Fruit fly (Drosophila melanogaster) whole organism, embryonic: Measurements from ENCODE around the gene CG9837.

Source experiments
- Abd-B ChIP-seq: fragments of 200-800 bp; sonication (Bioruptor generic); optimal IDR thresholded peaks from 2 replicates; lab custom pipeline; 2018; ENCODE audit warnings: missing biosample characterization, mild to moderate bottlenecking, missing genetic modification characterization, moderate library complexity
- CG10979 ChIP-seq: fragments of 200-800 bp; sonication (Bioruptor generic); optimal IDR thresholded peaks from 2 replicates; lab custom pipeline; 2018; ENCODE audit warnings: missing biosample characterization, mild to moderate bottlenecking, missing genetic modification characterization, moderate library complexity
- CG11093 ChIP-seq: fragments of 200-800 bp; sonication (Bioruptor generic); IDR thresholded peaks from 3 replicates; pipeline ENCODE4 v1.3.6; 2022; ENCODE audit warnings: missing biosample characterization, missing genetic modification characterization
- CG11398 ChIP-seq: fragments of 200-800 bp; sonication (Bioruptor generic); optimal IDR thresholded peaks from 2 replicates; lab custom pipeline; 2016; ENCODE audit warnings: missing biosample characterization, missing genetic modification characterization
- CG12071 ChIP-seq: fragments of 200-800 bp; sonication (Bioruptor generic); optimal IDR thresholded peaks from 3 replicates; lab custom pipeline; 2018; ENCODE audit warnings: missing biosample characterization, mild to moderate bottlenecking, missing genetic modification characterization
- CG12104 ChIP-seq: fragments of 200-800 bp; sonication (Bioruptor generic); optimal IDR thresholded peaks from 3 replicates; lab custom pipeline; 2016; ENCODE audit warnings: missing biosample characterization, missing genetic modification characterization
- CG12391 ChIP-seq: fragments of 200-800 bp; sonication (Bioruptor generic); optimal IDR thresholded peaks from 3 replicates; lab custom pipeline; 2018; ENCODE audit warnings: missing biosample characterization, mild to moderate bottlenecking, missing genetic modification characterization, moderate library complexity
- CG13287 ChIP-seq: fragments of 200-800 bp; sonication (Bioruptor generic); IDR thresholded peaks from 2 replicates; pipeline ENCODE4 v1.3.6; 2022; ENCODE audit warnings: missing biosample characterization, missing genetic modification characterization; ENCODE audit not compliant: partially characterized antibody
- CG13775 ChIP-seq: fragments of 200-800 bp; sonication (Bioruptor generic); optimal IDR thresholded peaks from 3 replicates; lab custom pipeline; 2017; ENCODE audit warnings: missing biosample characterization, mild to moderate bottlenecking, missing genetic modification characterization
- CG15011 ChIP-seq: fragments of 200-800 bp; sonication (Bioruptor generic); optimal IDR thresholded peaks from 3 replicates; lab custom pipeline; 2018; ENCODE audit warnings: missing biosample characterization, mild to moderate bottlenecking, missing genetic modification characterization
- CG15601 ChIP-seq: fragments of 200-800 bp; sonication (Bioruptor generic); optimal IDR thresholded peaks from 3 replicates; lab custom pipeline; 2019; ENCODE audit warnings: missing biosample characterization, mild to moderate bottlenecking, missing genetic modification characterization, moderate library complexity
- CG16779 ChIP-seq: fragments of 200-800 bp; sonication (Bioruptor generic); IDR thresholded peaks from 2 replicates; pipeline ENCODE4 v1.3.6; 2022; ENCODE audit warnings: missing biosample characterization, missing genetic modification characterization
- CG17802 ChIP-seq: fragments of 200-800 bp; sonication (Bioruptor generic); optimal IDR thresholded peaks from 2 replicates; lab custom pipeline; 2018; ENCODE audit warnings: missing biosample characterization, mild to moderate bottlenecking, missing genetic modification characterization, moderate library complexity
- CG2678 ChIP-seq: fragments of 200-800 bp; sonication (Bioruptor generic); optimal IDR thresholded peaks from 3 replicates; lab custom pipeline; 2019; ENCODE audit warnings: missing biosample characterization, mild to moderate bottlenecking, missing genetic modification characterization, moderate library complexity
- CG3407 ChIP-seq: fragments of 200-800 bp; sonication (Bioruptor generic); optimal IDR thresholded peaks from 2 replicates; lab custom pipeline; 2018; ENCODE audit warnings: missing biosample characterization, mild to moderate bottlenecking, missing genetic modification characterization
- CG3995 ChIP-seq: fragments of 200-800 bp; sonication (Bioruptor generic); optimal IDR thresholded peaks from 3 replicates; lab custom pipeline; 2016; ENCODE audit warnings: missing biosample characterization, missing genetic modification characterization
- CG42726 ChIP-seq: fragments of 200-800 bp; sonication (Bioruptor generic); IDR thresholded peaks from 2 replicates; pipeline ENCODE4 v1.3.6; 2022; ENCODE audit warnings: missing biosample characterization, missing genetic modification characterization; ENCODE audit not compliant: partially characterized antibody
- CG7556 ChIP-seq: fragments of 200-800 bp; sonication (Bioruptor generic); optimal IDR thresholded peaks from 2 replicates; lab custom pipeline; 2017; ENCODE audit warnings: missing biosample characterization, mild to moderate bottlenecking, missing genetic modification characterization
- CG7786 ChIP-seq: fragments of 200-800 bp; sonication (Bioruptor generic); optimal IDR thresholded peaks from 2 replicates; lab custom pipeline; 2016; ENCODE audit warnings: missing biosample characterization, missing genetic modification characterization
- CG7839 ChIP-seq: fragments of 200-800 bp; sonication (Bioruptor generic); optimal IDR thresholded peaks from 3 replicates; lab custom pipeline; 2018; ENCODE audit warnings: missing biosample characterization, mild to moderate bottlenecking, missing genetic modification characterization, moderate library complexity
- CG7928 ChIP-seq: fragments of 200-800 bp; sonication (Bioruptor generic); optimal IDR thresholded peaks from 2 replicates; lab custom pipeline; 2017; ENCODE audit warnings: missing biosample characterization, mild to moderate bottlenecking, missing genetic modification characterization
- Ets65A ChIP-seq: fragments of 200-800 bp; sonication (Bioruptor generic); peaks from one replicate; lab custom pipeline; 2016; ENCODE audit warnings: missing biosample characterization, missing genetic modification characterization
- HLH54F ChIP-seq: fragments of 200-800 bp; sonication (Bioruptor generic); optimal IDR thresholded peaks from 3 replicates; lab custom pipeline; 2016; ENCODE audit warnings: missing biosample characterization, missing genetic modification characterization
- Mrtf ChIP-seq: fragments of 200-800 bp; sonication (Bioruptor generic); IDR thresholded peaks from 3 replicates; pipeline ENCODE4 v1.3.6; 2022; ENCODE audit warnings: missing biosample characterization, missing genetic modification characterization
- Pdp1 ChIP-seq, 2 experiments: fragments of 200-800 bp; sonication (Bioruptor generic); optimal IDR thresholded peaks; 3 replicates each; lab custom pipeline; 2016; ENCODE audit warnings: missing biosample characterization in 2 of 2, missing genetic modification characterization in 2 of 2, mild to moderate bottlenecking in 1 of 2, moderate library complexity in 1 of 2
- Xrp1 ChIP-seq: fragments of 200-800 bp; sonication (Bioruptor generic); IDR thresholded peaks from 2 replicates; pipeline ENCODE4 v1.3.6; 2022; ENCODE audit warnings: missing biosample characterization, missing genetic modification characterization
- ac ChIP-seq: fragments of 200-800 bp; sonication (Bioruptor generic); optimal IDR thresholded peaks from 3 replicates; lab custom pipeline; 2017; ENCODE audit warnings: missing biosample characterization, mild to moderate bottlenecking, missing genetic modification characterization
- ase ChIP-seq: fragments of 200-800 bp; sonication (Bioruptor generic); IDR thresholded peaks from 3 replicates; pipeline ENCODE4 v1.3.6; 2022; ENCODE audit warnings: missing biosample characterization, missing genetic modification characterization
- bbx ChIP-seq: fragments of 200-800 bp; sonication (Bioruptor generic); IDR thresholded peaks from 2 replicates; pipeline ENCODE4 v1.3.6; 2022; ENCODE audit warnings: missing biosample characterization, missing genetic modification characterization; ENCODE audit not compliant: partially characterized antibody
- ci ChIP-seq: fragments of 200-800 bp; sonication (Bioruptor generic); IDR thresholded peaks from 3 replicates; pipeline ENCODE4 v1.3.6; 2022; ENCODE audit warnings: missing biosample characterization, missing genetic modification characterization
- crp ChIP-seq, 2 experiments: fragments of 200-800 bp; sonication (Bioruptor generic); optimal IDR thresholded peaks; 2 replicates in 1 of 2; 3 replicates in 1 of 2; lab custom pipeline; 2017; ENCODE audit warnings: missing biosample characterization in 2 of 2, missing genetic modification characterization in 2 of 2, mild to moderate bottlenecking in 1 of 2, moderate library complexity in 1 of 2
- gfzf ChIP-seq: fragments of 200-800 bp; sonication (Bioruptor generic); optimal IDR thresholded peaks from 2 replicates; lab custom pipeline; 2016; ENCODE audit warnings: missing biosample characterization, mild to moderate bottlenecking, missing genetic modification characterization, moderate library complexity
- gsb-n ChIP-seq: fragments of 200-800 bp; sonication (Bioruptor generic); optimal IDR thresholded peaks from 3 replicates; lab custom pipeline; 2018; ENCODE audit warnings: missing biosample characterization, mild to moderate bottlenecking, missing genetic modification characterization
- hb ChIP-seq: fragments of 200-800 bp; sonication (Bioruptor generic); IDR thresholded peaks from 3 replicates; pipeline ENCODE4 v1.3.6; 2022; ENCODE audit warnings: missing biosample characterization, missing genetic modification characterization; ENCODE audit not compliant: partially characterized antibody
- jigr1 ChIP-seq: fragments of 200-800 bp; sonication (Bioruptor generic); IDR thresholded peaks from 3 replicates; pipeline ENCODE4 v1.3.6; 2022; ENCODE audit warnings: missing biosample characterization, missing genetic modification characterization
- lbe ChIP-seq: fragments of 200-800 bp; sonication (Bioruptor generic); optimal IDR thresholded peaks from 2 replicates; lab custom pipeline; 2016; ENCODE audit warnings: missing biosample characterization, mild to moderate bottlenecking, missing genetic modification characterization
- mld ChIP-seq: fragments of 200-800 bp; sonication (Bioruptor generic); IDR thresholded peaks from 3 replicates; pipeline ENCODE4 v1.3.6; 2022; ENCODE audit warnings: missing biosample characterization, missing genetic modification characterization; ENCODE audit not compliant: partially characterized antibody
- nom ChIP-seq: fragments of 200-800 bp; sonication (Bioruptor generic); optimal IDR thresholded peaks from 2 replicates; lab custom pipeline; 2017; ENCODE audit warnings: missing biosample characterization, missing genetic modification characterization, mild to moderate bottlenecking, moderate library complexity, missing genetic modification reagents
- otp ChIP-seq: fragments of 200-800 bp; sonication (Bioruptor generic); IDR thresholded peaks from 3 replicates; pipeline ENCODE4, ENCODE4 v1.3.6; 2022; ENCODE audit warnings: missing biosample characterization, missing genetic modification characterization
- sd ChIP-seq: fragments of 200-800 bp; sonication (Bioruptor generic); optimal IDR thresholded peaks from 3 replicates; lab custom pipeline; 2018; ENCODE audit warnings: missing biosample characterization, mild to moderate bottlenecking, missing genetic modification characterization, moderate library complexity
- seq ChIP-seq: fragments of 200-800 bp; sonication (Bioruptor generic); IDR thresholded peaks from 2 replicates; pipeline ENCODE4 v1.3.6; 2022; ENCODE audit warnings: missing biosample characterization, missing genetic modification characterization
- sim ChIP-seq: fragments of 200-800 bp; sonication (Bioruptor generic); IDR thresholded peaks from 2 replicates; pipeline ENCODE4 v1.3.6; 2022; ENCODE audit warnings: missing biosample characterization, missing genetic modification characterization
- sqz ChIP-seq: fragments of 200-800 bp; sonication (Bioruptor generic); optimal IDR thresholded peaks from 3 replicates; lab custom pipeline; 2018; ENCODE audit warnings: missing biosample characterization, mild to moderate bottlenecking, missing genetic modification characterization
- tap ChIP-seq: fragments of 200-800 bp; optimal IDR thresholded peaks from 3 replicates; lab custom pipeline; 2019; ENCODE audit warnings: missing biosample characterization, mild to moderate bottlenecking, missing genetic modification characterization, moderate library complexity
- unpg ChIP-seq: fragments of 200-800 bp; sonication (Bioruptor generic); optimal IDR thresholded peaks from 3 replicates; lab custom pipeline; 2018; ENCODE audit warnings: missing biosample characterization, mild to moderate bottlenecking, missing genetic modification characterization, moderate library complexity
- z ChIP-seq: fragments of 200-800 bp; sonication (Bioruptor generic); IDR thresholded peaks from 3 replicates; pipeline ENCODE4 v1.3.6; 2022; ENCODE audit warnings: missing biosample characterization, missing genetic modification characterization
- zen2 ChIP-seq: fragments of 200-800 bp; sonication (Bioruptor generic); IDR thresholded peaks from 3 replicates; pipeline ENCODE4 v1.3.6; 2022; ENCODE audit warnings: missing biosample characterization, missing genetic modification characterization; ENCODE audit not compliant: partially characterized antibody

CG9837 gene

DNA sequence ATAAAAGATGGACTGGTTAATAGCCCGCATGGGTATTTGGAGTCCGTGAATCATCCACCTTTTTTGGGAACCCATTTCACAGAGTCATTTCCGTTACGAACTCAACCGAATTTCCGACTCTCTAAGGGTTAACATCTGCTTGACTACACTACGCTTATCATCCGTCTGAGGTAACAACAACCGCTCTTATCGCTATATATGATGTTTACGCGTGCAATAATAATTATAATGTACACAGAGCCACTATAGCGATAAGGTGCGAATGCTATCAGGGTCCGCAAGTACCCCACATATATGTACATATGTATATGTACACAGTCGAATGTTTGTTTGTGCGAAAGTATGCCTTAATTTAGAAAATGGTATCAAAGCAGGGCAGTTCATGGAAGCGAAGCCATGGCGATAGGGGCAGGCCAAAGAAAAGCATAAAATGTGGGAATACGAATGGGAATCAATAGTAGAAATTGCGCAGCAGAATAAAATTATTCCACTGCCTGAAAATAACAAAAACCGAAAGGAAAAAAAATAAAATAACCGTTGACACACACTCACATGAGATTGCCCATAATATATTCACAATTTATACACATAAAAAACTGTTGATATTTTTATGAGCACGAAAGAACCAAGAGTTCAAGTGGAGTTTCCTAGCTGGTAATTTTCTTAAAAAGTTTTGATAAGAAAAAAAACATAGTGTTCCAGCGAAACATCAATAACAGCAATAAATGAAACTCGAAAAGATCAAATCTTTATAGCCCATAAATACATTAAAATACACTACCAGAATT is 2.8 kb downstream of the CG9837 start (continued):
- TF ChIP-seq CG12071 (GFP tag; lab: Kevin White, UChicago) = peak; percentile 98
- peak; percentile 48 for TF ChIP-seq CG7928 (GFP tag; lab: Kevin White, UChicago)
- peak; percentile 29 for TF ChIP-seq CG3995 (GFP tag; lab: Kevin White, UChicago)
- 0 out of 3 replicates have a peak, but pooled peaks have one; percentile 18 for TF ChIP-seq jigr1
- no peak for TF ChIP-seq mld (GFP tag; lab: Robert Waterston, UW)
- TF ChIP-seq lbe = peak; percentile 79
- TF ChIP-seq Ets65A (GFP tag; lab: Kevin White, UChicago) = peak; percentile 74
- TF ChIP-seq Pdp1 (GFP tag; optimal IDR thresholded peaks at IDR 0.05; lab: Kevin White, UChicago) = peak in 1 of 2 experiments; percentile 95
- TF ChIP-seq CG17802 (tag; lab: Kevin White, UChicago) = peak; percentile 25
- peak; percentile 81 for TF ChIP-seq CG15011 (GFP tag; lab: Kevin White, UChicago)
- peak; percentile 78 for TF ChIP-seq sd
- no peak for TF ChIP-seq hb
- TF ChIP-seq CG2678 (tag; lab: Kevin White, UChicago) = peak; percentile 82
- TF ChIP-seq crp (GFP tag; optimal IDR thresholded peaks at IDR 0.05; lab: Kevin White, UChicago) = peak in 1 of 2 experiments; percentile 46
- peak; percentile 86 for TF ChIP-seq gsb-n (tag; lab: Kevin White, UChicago)
- TF ChIP-seq CG7786 (GFP tag; lab: Kevin White, UChicago) = peak; percentile 68
- TF ChIP-seq ac = peak; percentile 88
- TF ChIP-seq otp (GFP tag; lab: Robert Waterston, UW) = peak; percentile 89
- TF ChIP-seq HLH54F (GFP tag; lab: Kevin White, UChicago) = peak; percentile 59
- TF ChIP-seq bbx (GFP tag; lab: Robert Waterston, UW) = no peak
- TF ChIP-seq ase (GFP tag; lab: Robert Waterston, UW) = peak; percentile 61; the same call in 2 of the 3 replicates
- peak; percentile 90 for TF ChIP-seq CG11398 (GFP tag; lab: Kevin White, UChicago)
- peak; percentile 90 for TF ChIP-seq seq (GFP tag; lab: Robert Waterston, UW)
- TF ChIP-seq z = peak; percentile 63; the same call in 1 of the 3 replicates
- peak; percentile 52; the same call in 1 of the 3 replicates for TF ChIP-seq Mrtf
- peak; percentile 8; the same call in 1 of the 3 replicates for TF ChIP-seq CG11093
- TF ChIP-seq gfzf (GFP tag; lab: Kevin White, UChicago) = no peak
- TF ChIP-seq CG42726 = no peak
- peak; percentile 72 for TF ChIP-seq Abd-B (GFP tag; lab: Kevin White, UChicago)
- TF ChIP-seq CG3407 (GFP tag; lab: Kevin White, UChicago) = peak; percentile 93
- peak; percentile 47 for TF ChIP-seq CG10979 (tag; lab: Kevin White, UChicago)
- TF ChIP-seq ci (GFP tag; lab: Robert Waterston, UW) = peak; percentile 95
- TF ChIP-seq CG7556 (GFP tag; lab: Kevin White, UChicago) = peak; percentile 59
- peak; percentile 84 for TF ChIP-seq nom (GFP tag; lab: Kevin White, UChicago)
- peak; percentile 75 for TF ChIP-seq CG7839 (tag; lab: Kevin White, UChicago)
- peak; percentile 83 for TF ChIP-seq unpg (GFP tag; lab: Kevin White, UChicago)
- TF ChIP-seq CG12104 (GFP tag; lab: Kevin White, UChicago) = peak; percentile 89
- peak; percentile 82 for TF ChIP-seq tap (tag; lab: Kevin White, UChicago)
- TF ChIP-seq zen2 (GFP tag; lab: Robert Waterston, UW) = no peak
- TF ChIP-seq CG12391 = peak; percentile 53
- peak; percentile 81 for TF ChIP-seq CG16779
- TF ChIP-seq CG13775 (GFP tag; lab: Kevin White, UChicago) = peak; percentile 18
- peak; percentile 85 for TF ChIP-seq sqz (GFP tag; lab: Kevin White, UChicago)
- peak; percentile 96 for TF ChIP-seq CG15601 (tag; lab: Kevin White, UChicago)
- TF ChIP-seq sim (GFP tag; lab: Robert Waterston, UW) = 0 out of 2 replicates have a peak, but pooled peaks have one; percentile 53
- TF ChIP-seq Xrp1 (GFP tag; lab: Robert Waterston, UW) = peak; percentile 88
- no peak; the same call in 1 of the 2 replicates for TF ChIP-seq CG13287 (GFP tag; lab: Robert Waterston, UW)
